Worm (Caenorhabditis elegans) whole organism, L1 larva: Measurements from ENCODE around the gene ttm-2.

Experiments used
- C04F5.9 ChIP-seq: sonication (generic microtip); optimal IDR thresholded peaks from 2 replicates; lab custom pipeline; 2016; ENCODE audit warnings: missing genetic modification characterization, missing compliant biosample characterization
- C34B4.2 ChIP-seq: sonication (generic microtip); optimal IDR thresholded peaks from 2 replicates; lab custom pipeline; 2017; ENCODE audit warnings: mild to moderate bottlenecking, missing genetic modification characterization, missing compliant biosample characterization
- F16B12.6 ChIP-seq: fragments of 150-350 bp; optimal IDR thresholded peaks from 2 replicates; lab custom pipeline; 2014; ENCODE audit warnings: missing biosample characterization, missing genetic modification characterization
- ama-1 ChIP-seq: fragments of 150-350 bp; optimal IDR thresholded peaks from 2 replicates; lab custom pipeline; 2014
- blmp-1 ChIP-seq: fragments of 150-350 bp; optimal IDR thresholded peaks from 2 replicates; lab custom pipeline; 2014; ENCODE audit warnings: missing biosample characterization, missing genetic modification characterization
- ceh-63 ChIP-seq: fragments of 200-800 bp; sonication (Bioruptor generic); optimal IDR thresholded peaks from 2 replicates; lab custom pipeline; 2018; ENCODE audit warnings: mild to moderate bottlenecking, missing genetic modification characterization, missing compliant biosample characterization
- ceh-8 ChIP-seq: fragments of 200-800 bp; sonication (Bioruptor generic); optimal IDR thresholded peaks from 2 replicates; lab custom pipeline; 2018; ENCODE audit warnings: mild to moderate bottlenecking, missing genetic modification characterization, moderate library complexity, missing compliant biosample characterization
- ceh-88 ChIP-seq: fragments of 200-800 bp; sonication (Bioruptor generic); IDR thresholded peaks from 2 replicates; pipeline ENCODE4 v1.3.6; 2022; ENCODE audit warnings: missing genetic modification characterization, missing compliant biosample characterization
- ceh-90 ChIP-seq: sonication (generic microtip); optimal IDR thresholded peaks from 2 replicates; lab custom pipeline; 2016; ENCODE audit warnings: missing genetic modification characterization, missing compliant biosample characterization
- ces-1 ChIP-seq: fragments of 150-350 bp; optimal IDR thresholded peaks from 2 replicates; lab custom pipeline; 2014; ENCODE audit warnings: missing biosample characterization, missing genetic modification reagents, missing genetic modification characterization
- dpl-1 ChIP-seq, 3 experiments: fragments of 150-350 bp in 2 of 3; sonication (generic microtip) in 1 of 3; optimal IDR thresholded peaks; 2 replicates each; lab custom pipeline; 2014 to 2017; ENCODE audit warnings: missing biosample characterization in 3 of 3, missing genetic modification characterization in 3 of 3, missing genetic modification reagents in 3 of 3
- dsc-1 ChIP-seq: sonication (generic microtip); optimal IDR thresholded peaks from 2 replicates; lab custom pipeline; 2016; ENCODE audit warnings: mild to moderate bottlenecking, missing genetic modification characterization, missing compliant biosample characterization
- efl-1 ChIP-seq, 4 experiments: fragments of 150-350 bp; optimal IDR thresholded peaks in 3 of 4; peaks in 1 of 4; 1 replicate in 1 of 4; 2 replicates in 3 of 4; lab custom pipeline; 2014; ENCODE audit warnings: missing biosample characterization in 2 of 4, missing genetic modification characterization in 2 of 4, missing genetic modification reagents in 2 of 4
- efl-3 ChIP-seq: fragments of 200-800 bp; sonication (Bioruptor generic); optimal IDR thresholded peaks from 2 replicates; lab custom pipeline; 2018; ENCODE audit warnings: mild to moderate bottlenecking, missing genetic modification characterization, missing compliant biosample characterization
- egl-13 ChIP-seq: sonication (generic microtip); optimal IDR thresholded peaks from 2 replicates; lab custom pipeline; 2016; ENCODE audit warnings: missing genotype, missing genetic modification reagents, missing genetic modification characterization, missing compliant biosample characterization
- ets-5 ChIP-seq: fragments of 200-800 bp; sonication (Bioruptor generic); IDR thresholded peaks from 2 replicates; pipeline ENCODE4 v1.3.6; 2022; ENCODE audit warnings: missing genetic modification characterization, missing compliant biosample characterization
- fkh-10 ChIP-seq: sonication (generic microtip); optimal IDR thresholded peaks from 2 replicates; lab custom pipeline; 2017; ENCODE audit warnings: missing biosample characterization, missing genetic modification reagents, missing genetic modification characterization
- fkh-4 ChIP-seq: sonication (generic microtip); optimal IDR thresholded peaks from 2 replicates; lab custom pipeline; 2016; ENCODE audit warnings: missing compliant biosample characterization, missing genetic modification characterization, borderline replicate concordance
- fkh-8 ChIP-seq: sonication (generic microtip); optimal IDR thresholded peaks from 2 replicates; lab custom pipeline; 2016; ENCODE audit warnings: mild to moderate bottlenecking, missing genetic modification characterization, missing compliant biosample characterization
- fos-1 ChIP-seq: fragments of 150-350 bp; optimal IDR thresholded peaks from 2 replicates; lab custom pipeline; 2014; ENCODE audit warnings: missing biosample characterization, missing genetic modification characterization
- hlh-4 ChIP-seq: sonication (generic microtip); optimal IDR thresholded peaks from 2 replicates; lab custom pipeline; 2016; ENCODE audit warnings: mild to moderate bottlenecking, missing genetic modification characterization, missing compliant biosample characterization
- irx-1 ChIP-seq: sonication (generic microtip); optimal IDR thresholded peaks from 2 replicates; lab custom pipeline; 2016; ENCODE audit warnings: missing genetic modification characterization, missing compliant biosample characterization
- isw-1 ChIP-seq: fragments of 200-800 bp; sonication (Bioruptor generic); IDR thresholded peaks from 2 replicates; pipeline ENCODE4 v1.3.6; 2022; ENCODE audit warnings: missing genetic modification characterization, missing compliant biosample characterization
- lin-35 ChIP-seq, 2 experiments: fragments of 150-350 bp; optimal IDR thresholded peaks; 2 replicates each; lab custom pipeline; 2014; ENCODE audit warnings: missing biosample characterization in 2 of 2, missing genetic modification characterization in 2 of 2, missing genetic modification reagents in 2 of 2
- lin-39 ChIP-seq: fragments of 150-350 bp; optimal IDR thresholded peaks from 2 replicates; lab custom pipeline; 2014; ENCODE audit warnings: missing biosample characterization, missing genetic modification reagents, missing genetic modification characterization
- lir-3 ChIP-seq: sonication (generic microtip); optimal IDR thresholded peaks from 2 replicates; lab custom pipeline; 2016; ENCODE audit warnings: mild to moderate bottlenecking, missing genetic modification characterization, moderate library complexity, missing compliant biosample characterization; ENCODE audit not compliant: poor library complexity
- lsy-2 ChIP-seq, 2 experiments: fragments of 150-350 bp; optimal IDR thresholded peaks; 2 replicates each; lab custom pipeline; 2014; ENCODE audit warnings: missing biosample characterization in 2 of 2, missing genetic modification characterization in 2 of 2
- mab-9 ChIP-seq: fragments of 200-800 bp; sonication (Bioruptor generic); IDR thresholded peaks from 2 replicates; pipeline ENCODE4 v1.3.6; 2022; ENCODE audit warnings: missing genetic modification reagents, missing genetic modification characterization, missing compliant biosample characterization
- mdl-1 ChIP-seq, 2 experiments: fragments of 150-350 bp; optimal IDR thresholded peaks; 2 replicates each; lab custom pipeline; 2014 to 2017; ENCODE audit warnings: missing biosample characterization in 2 of 2, missing genetic modification characterization in 2 of 2, inconsistent platforms in 1 of 2
- mep-1 ChIP-seq: fragments of 150-350 bp; optimal IDR thresholded peaks from 2 replicates; lab custom pipeline; 2014; ENCODE audit warnings: missing biosample characterization, missing genetic modification characterization
- nhr-11 ChIP-seq: fragments of 150-350 bp; optimal IDR thresholded peaks from 2 replicates; lab custom pipeline; 2014; ENCODE audit warnings: missing biosample characterization, missing genetic modification characterization
- nhr-12 ChIP-seq: sonication (generic microtip); optimal IDR thresholded peaks from 2 replicates; lab custom pipeline; 2017; ENCODE audit warnings: missing biosample characterization, missing genetic modification characterization
- nhr-237 ChIP-seq: fragments of 150-350 bp; optimal IDR thresholded peaks from 2 replicates; lab custom pipeline; 2014; ENCODE audit warnings: missing biosample characterization, missing genetic modification characterization
- nhr-28 ChIP-seq: fragments of 150-350 bp; optimal IDR thresholded peaks from 2 replicates; lab custom pipeline; 2014; ENCODE audit warnings: missing biosample characterization, missing genetic modification characterization
- nhr-47 ChIP-seq: sonication (generic microtip); optimal IDR thresholded peaks from 2 replicates; lab custom pipeline; 2016; ENCODE audit warnings: mild to moderate bottlenecking, missing genetic modification characterization, moderate library complexity, missing compliant biosample characterization
- nhr-71 ChIP-seq: sonication (generic microtip); optimal IDR thresholded peaks from 2 replicates; lab custom pipeline; 2016; ENCODE audit warnings: mild to moderate bottlenecking, missing genetic modification characterization, moderate library complexity, missing compliant biosample characterization
- nhr-76 ChIP-seq: sonication (generic microtip); optimal IDR thresholded peaks from 2 replicates; lab custom pipeline; 2017; ENCODE audit warnings: missing biosample characterization, missing genetic modification characterization
- nhr-85 ChIP-seq: sonication (generic microtip); peaks from one replicate; lab custom pipeline; 2016; ENCODE audit warnings: missing genetic modification characterization, inconsistent platforms, missing compliant biosample characterization
- nhr-90 ChIP-seq: sonication (generic microtip); optimal IDR thresholded peaks from 2 replicates; lab custom pipeline; 2016; ENCODE audit warnings: mild to moderate bottlenecking, missing genetic modification characterization, missing compliant biosample characterization; ENCODE audit not compliant: poor library complexity
- pax-3 ChIP-seq: fragments of 200-800 bp; sonication (Bioruptor generic); optimal IDR thresholded peaks from 2 replicates; lab custom pipeline; 2018; ENCODE audit warnings: mild to moderate bottlenecking, missing genetic modification characterization, moderate library complexity, missing compliant biosample characterization
- pqm-1 ChIP-seq: sonication (generic microtip); optimal IDR thresholded peaks from 3 replicates; lab custom pipeline; 2017; ENCODE audit warnings: missing biosample characterization, missing genetic modification characterization
- rnt-1 ChIP-seq: sonication (generic microtip); optimal IDR thresholded peaks from 2 replicates; lab custom pipeline; 2016; ENCODE audit warnings: mild to moderate bottlenecking, missing genetic modification characterization, moderate library complexity, missing compliant biosample characterization
- skn-1 ChIP-seq: fragments of 150-350 bp; optimal IDR thresholded peaks from 2 replicates; lab custom pipeline; 2014; ENCODE audit warnings: missing biosample characterization, missing genetic modification characterization
- snpc-4 ChIP-seq: fragments of 150-350 bp; optimal IDR thresholded peaks from 2 replicates; lab custom pipeline; 2014; ENCODE audit warnings: missing biosample characterization, missing genetic modification characterization
- sptf-1 ChIP-seq: fragments of 150-350 bp; optimal IDR thresholded peaks from 2 replicates; lab custom pipeline; 2014; ENCODE audit warnings: missing biosample characterization, missing genetic modification characterization
- sup-37 ChIP-seq: fragments of 200-800 bp; sonication (Bioruptor generic); optimal IDR thresholded peaks from 2 replicates; lab custom pipeline; 2018; ENCODE audit warnings: mild to moderate bottlenecking, missing genetic modification characterization, missing compliant biosample characterization
- swsn-7 ChIP-seq: sonication (generic microtip); optimal IDR thresholded peaks from 2 replicates; lab custom pipeline; 2016; ENCODE audit warnings: missing genetic modification characterization, missing compliant biosample characterization
- tlp-1 ChIP-seq: fragments of 150-350 bp; optimal IDR thresholded peaks from 2 replicates; lab custom pipeline; 2014; ENCODE audit warnings: missing biosample characterization, missing genetic modification characterization
- unc-30 ChIP-seq: sonication (generic microtip); optimal IDR thresholded peaks from 2 replicates; lab custom pipeline; 2017; ENCODE audit warnings: missing biosample characterization, missing genetic modification characterization
- unc-62 ChIP-seq: fragments of 150-350 bp; optimal IDR thresholded peaks from 2 replicates; lab custom pipeline; 2014; ENCODE audit warnings: missing biosample characterization, missing genetic modification reagents, missing genetic modification characterization
- unc-86 ChIP-seq: sonication (generic microtip); optimal IDR thresholded peaks from 2 replicates; lab custom pipeline; 2016; ENCODE audit warnings: missing genetic modification characterization, missing compliant biosample characterization
- unc-98 ChIP-seq: fragments of 200-800 bp; sonication (Bioruptor generic); IDR thresholded peaks from 2 replicates; pipeline ENCODE4 v1.3.6; 2022; ENCODE audit warnings: missing genetic modification characterization, missing compliant biosample characterization
- xbp-1 ChIP-seq: sonication (generic microtip); optimal IDR thresholded peaks from 2 replicates; lab custom pipeline; 2016; ENCODE audit warnings: missing genetic modification characterization, missing compliant biosample characterization
- zip-4 ChIP-seq: fragments of 200-800 bp; sonication (Bioruptor generic); optimal IDR thresholded peaks from 2 replicates; lab custom pipeline; 2018; ENCODE audit warnings: mild to moderate bottlenecking, missing genetic modification characterization, moderate library complexity, missing compliant biosample characterization

The ttm-2 gene

DNA sequence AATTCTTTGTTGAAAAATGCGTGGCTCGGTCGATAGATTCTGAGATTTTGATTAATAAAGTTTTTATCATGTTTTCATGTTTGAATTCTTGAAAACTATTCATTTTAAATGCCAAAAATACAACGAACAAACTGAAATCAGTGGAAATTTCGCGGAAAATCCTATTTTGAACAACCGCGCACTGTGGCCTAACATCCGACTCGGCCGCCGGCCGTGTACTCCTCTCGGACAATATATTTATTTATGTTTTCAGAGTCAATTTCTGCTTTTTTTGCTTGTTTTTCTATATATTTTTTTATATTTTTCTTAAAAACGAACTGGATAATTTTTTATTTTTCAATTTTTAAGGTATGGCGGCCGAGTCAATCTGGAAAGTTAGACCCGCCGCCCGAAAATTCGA is 25.1 kb upstream of the ttm-2 start, which contains the start of gene F26G1.1 (continued):
- TF ChIP-seq dsc-1 (tag; lab: Kevin White, UChicago): peak; percentile 90
- TF ChIP-seq unc-98 (GFP tag; lab: Robert Waterston, UW): peak; percentile 82
- peak; percentile 30 for TF ChIP-seq snpc-4 (tag; lab: Kevin White, UChicago)
- TF ChIP-seq ceh-88 (GFP tag; lab: Robert Waterston, UW): peak; percentile 35; the same call in 1 of the 2 replicates
- TF ChIP-seq pqm-1: no peak
- TF ChIP-seq F16B12.6 (tag; lab: Kevin White, UChicago): peak; percentile 50
- TF ChIP-seq fkh-8 (tag; lab: Kevin White, UChicago): peak; percentile 64
- TF ChIP-seq nhr-28 (tag; lab: Kevin White, UChicago): no peak
- TF ChIP-seq unc-30 (tag; lab: Kevin White, UChicago): no peak
- peak; percentile 71 for TF ChIP-seq skn-1
- peak; percentile 37 for TF ChIP-seq C34B4.2 (tag; lab: Kevin White, UChicago)
- peak; percentile 42 for TF ChIP-seq ceh-8 (GFP tag; lab: Kevin White, UChicago)
- TF ChIP-seq zip-4 (GFP tag; lab: Kevin White, UChicago): peak; percentile 56
- TF ChIP-seq ama-1 (lab: Kevin White, UChicago): no peak
- peak; percentile 61 for TF ChIP-seq sup-37
- peak in 1 of 2 experiments; percentile 50 for TF ChIP-seq mdl-1 (tag; optimal IDR thresholded peaks at IDR 0.05; lab: Kevin White, UChicago)
- peak; percentile 95 for TF ChIP-seq lir-3 (tag; lab: Kevin White, UChicago)
- peak; percentile 78 for TF ChIP-seq xbp-1 (tag; lab: Kevin White, UChicago)
- TF ChIP-seq irx-1 (tag; lab: Kevin White, UChicago): peak; percentile 96
- TF ChIP-seq fkh-10 (GFP tag; lab: Kevin White, UChicago): no peak
- TF ChIP-seq hlh-4 (tag; lab: Kevin White, UChicago): peak; percentile 79
- no peak for TF ChIP-seq nhr-237 (tag; lab: Kevin White, UChicago)
- TF ChIP-seq nhr-76 (tag; lab: Kevin White, UChicago): no peak
- peak; percentile 74 for TF ChIP-seq C04F5.9
- TF ChIP-seq rnt-1: peak; percentile 98
- peak; percentile 76 for TF ChIP-seq mab-9 (GFP tag; lab: Robert Waterston, UW)
- TF ChIP-seq ceh-63 (GFP tag; lab: Kevin White, UChicago): no peak
- no peak for TF ChIP-seq unc-62 (GFP tag; lab: Kevin White, UChicago)
- no peak for TF ChIP-seq mep-1 (tag; lab: Kevin White, UChicago)
- TF ChIP-seq nhr-47 (tag; lab: Kevin White, UChicago): peak; percentile 89
- TF ChIP-seq lsy-2 (tag; optimal IDR thresholded peaks at IDR 0.05; lab: Kevin White, UChicago): peak; percentile 67 to 74
- no peak for TF ChIP-seq nhr-11
- TF ChIP-seq fkh-4 (tag; lab: Kevin White, UChicago): peak; percentile 94
- no peak for TF ChIP-seq sptf-1 (tag; lab: Kevin White, UChicago)
- TF ChIP-seq egl-13 (tag; lab: Kevin White, UChicago): peak; percentile 92
- TF ChIP-seq blmp-1: peak; percentile 46
- TF ChIP-seq efl-1 (optimal IDR thresholded peaks at IDR 0.05; lab: Kevin White, UChicago): peak; percentile 59 to 92
- TF ChIP-seq efl-1 (GFP tag; optimal IDR thresholded peaks at IDR 0.05 in 1 of 2; lab: Kevin White, UChicago): peak; percentile 93 to 99
- TF ChIP-seq ceh-90 (tag; lab: Kevin White, UChicago): peak; percentile 98
- TF ChIP-seq nhr-71 (tag; lab: Kevin White, UChicago): peak; percentile 85
- peak; percentile 84 to 93 (median 92) for TF ChIP-seq dpl-1 (GFP tag; optimal IDR thresholded peaks at IDR 0.05; lab: Kevin White, UChicago)
- peak; percentile 90 for TF ChIP-seq nhr-85 (tag; lab: Kevin White, UChicago)
- peak; percentile 18 for TF ChIP-seq fos-1 (tag; lab: Kevin White, UChicago)
- no peak for TF ChIP-seq ces-1
- peak; percentile 27 for TF ChIP-seq efl-3 (GFP tag; lab: Kevin White, UChicago)
- peak; percentile 90 for TF ChIP-seq pax-3 (tag; lab: Kevin White, UChicago)
- peak; percentile 72 for TF ChIP-seq isw-1 (GFP tag; lab: Robert Waterston, UW)
- peak; percentile 78 for TF ChIP-seq swsn-7 (tag; lab: Kevin White, UChicago)
- TF ChIP-seq lin-35 (GFP tag; optimal IDR thresholded peaks at IDR 0.05; lab: Kevin White, UChicago): peak; percentile 90 to 95
- TF ChIP-seq unc-86 (tag; lab: Kevin White, UChicago): peak; percentile 69
- no peak for TF ChIP-seq tlp-1
- peak; percentile 47 for TF ChIP-seq lin-39 (tag; lab: Kevin White, UChicago)
- peak; percentile 93 for TF ChIP-seq nhr-90 (tag; lab: Kevin White, UChicago)
- TF ChIP-seq nhr-12 (tag; lab: Kevin White, UChicago): no peak
- no peak for TF ChIP-seq ets-5 (GFP tag; lab: Robert Waterston, UW)
